Fruit fly (Drosophila melanogaster): ENCODE results near the gene CG7560.

Gene CG7560

dm6 chr3L:11419344-11419743 is 5.6 kb upstream of the CG7560 start (continued):
- TF ChIP-seq Dip3 (GFP tag; optimal IDR thresholded peaks at IDR 0.05) (no peak), mld (GFP tag; IDR thresholded peaks at IDR 0.05; ENCODE audit: partially characterized antibody) (no peak), Doc3 (GFP tag; IDR thresholded peaks at IDR 0.05; ENCODE audit: partially characterized antibody) (no peak), CG4820 (GFP tag; optimal IDR thresholded peaks at IDR 0.05) (no peak), CG14965 (GFP tag; optimal IDR thresholded peaks at IDR 0.05; ENCODE audit: borderline replicate concordance) (no peak), jing (GFP tag; optimal IDR thresholded peaks at IDR 0.05) (no peak), dimm (GFP tag; IDR thresholded peaks at IDR 0.05) (no peak), CG14441 (GFP tag; IDR thresholded peaks at IDR 0.05) (no peak), Dfd (GFP tag; optimal IDR thresholded peaks at IDR 0.05) (no peak), Usf (GFP tag; optimal IDR thresholded peaks at IDR 0.05) (no peak), CG8924 (tag; optimal IDR thresholded peaks at IDR 0.05) (no peak), CG10321 (GFP tag; IDR thresholded peaks at IDR 0.05) (no peak), CG8388 (GFP tag; optimal IDR thresholded peaks at IDR 0.05) (no peak), Xrp1 (GFP tag; IDR thresholded peaks at IDR 0.05) (0 out of 2 replicates have a peak, but pooled peaks have one; percentile 19), Nf-YC (tag; optimal IDR thresholded peaks at IDR 0.05) (no peak), Fer3 (tag; optimal IDR thresholded peaks at IDR 0.05) (no peak), CG4424 (GFP tag; optimal IDR thresholded peaks at IDR 0.05) (no peak), pros (GFP tag; optimal IDR thresholded peaks at IDR 0.05) (no peak), CG8478 (optimal IDR thresholded peaks at IDR 0.05) (no peak), CG12155 (GFP tag; optimal IDR thresholded peaks at IDR 0.05) (no peak), Six4 (GFP tag; optimal IDR thresholded peaks at IDR 0.05) (peak; percentile 4), tin (GFP tag; optimal IDR thresholded peaks at IDR 0.05) (no peak), emc (GFP tag; optimal IDR thresholded peaks at IDR 0.05) (no peak), CG10959 (GFP tag; IDR thresholded peaks at IDR 0.05) (no peak), CG4282 (GFP tag; optimal IDR thresholded peaks at IDR 0.05) (peak; percentile 4), Spps (tag; optimal IDR thresholded peaks at IDR 0.05) (no peak), Camta (GFP tag; optimal IDR thresholded peaks at IDR 0.05) (no peak), CG43689 (GFP tag; IDR thresholded peaks at IDR 0.05) (no peak), CG12299 (tag; optimal IDR thresholded peaks at IDR 0.05) (no peak), danr (GFP tag; IDR thresholded peaks at IDR 0.05) (no peak), CG31365 (tag; optimal IDR thresholded peaks at IDR 0.05) (no peak), CG4854 (GFP tag; optimal IDR thresholded peaks at IDR 0.05) (no peak), Blimp-1 (GFP tag; optimal IDR thresholded peaks at IDR 0.05) (no peak), chm (GFP tag; IDR thresholded peaks at IDR 0.05) (no peak), Chrac-16 (GFP tag; optimal IDR thresholded peaks at IDR 0.05) (no peak), Ravus (GFP tag; IDR thresholded peaks at IDR 0.05) (no peak), MBD-R2 (GFP tag; IDR thresholded peaks at IDR 0.05) (no peak), wek (GFP tag; optimal IDR thresholded peaks at IDR 0.05) (no peak), CG11695 (GFP tag; IDR thresholded peaks at IDR 0.05) (0 out of 3 replicates have a peak, but pooled peaks have one; percentile 28), CG13123 (GFP tag; optimal IDR thresholded peaks at IDR 0.05) (no peak), CG2678 (tag; optimal IDR thresholded peaks at IDR 0.05) (peak; percentile 42), Sox100B (GFP tag; optimal IDR thresholded peaks at IDR 0.05) (no peak), CG10654 (GFP tag; optimal IDR thresholded peaks at IDR 0.05) (no peak), inv (GFP tag; IDR thresholded peaks at IDR 0.05; ENCODE audit: partially characterized antibody) (no peak), sna (GFP tag; IDR thresholded peaks at IDR 0.05; ENCODE audit: partially characterized antibody) (no peak), schlank (tag; optimal IDR thresholded peaks at IDR 0.05) (no peak), CG16813 (GFP tag; IDR thresholded peaks at IDR 0.05; ENCODE audit: partially characterized antibody) (no peak), nerfin-1 (tag; optimal IDR thresholded peaks at IDR 0.05) (no peak), Gsc (GFP tag; IDR thresholded peaks at IDR 0.05) (no peak), maf-S (GFP tag; optimal IDR thresholded peaks at IDR 0.05) (no peak), CG10543 (GFP tag; optimal IDR thresholded peaks at IDR 0.05) (peak; percentile 38), toy (GFP tag; IDR thresholded peaks at IDR 0.05) (no peak)
